Worm (Caenorhabditis elegans): ENCODE data around the gene K06A1.2.
A peak's percentile ranks its signal among the peaks of the same experiment; 100 is the strongest.

The K06A1.2 gene

DNA sequence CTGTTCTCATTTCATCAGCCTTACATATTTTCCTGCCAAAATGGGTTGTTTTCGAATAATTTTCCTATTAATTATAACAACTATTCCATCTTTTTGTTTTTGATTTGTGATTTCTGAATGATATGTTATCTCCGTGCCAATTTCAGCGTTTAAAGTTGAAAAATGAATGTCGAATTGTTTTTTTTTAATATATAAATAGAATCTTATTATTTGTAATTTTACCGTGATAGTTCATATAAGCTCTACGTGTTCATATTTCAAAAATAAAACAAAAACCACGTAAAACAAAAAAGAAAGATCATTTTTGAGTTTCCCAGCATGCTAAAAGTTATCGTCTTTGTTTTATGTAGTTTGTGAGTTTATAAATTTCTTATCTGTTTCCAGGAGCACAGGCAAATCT is at the start of gene K06A1.2:
Gene K06A1.2, plus strand, starts transcription at position 301 of the 400 bp plus-strand sequence.
- no peak for TF ChIP-seq flt-1 (GFP tag; IDR thresholded peaks at IDR 0.05)
- no peak for TF ChIP-seq ref-1 (GFP tag; conservative IDR thresholded peaks at IDR 0.05)
- TF ChIP-seq med-1 (GFP tag; optimal IDR thresholded peaks at IDR 0.05; ENCODE audit: insufficient read depth) = no peak

- TF ChIP-seq ref-1 (GFP tag; conservative IDR thresholded peaks at IDR 0.05) (no peak), klf-2 (GFP tag; conservative IDR thresholded peaks at IDR 0.05) (no peak)
Observed at ce11 chrII:6394037-6394436, 49.8 kb upstream of the K06A1.2 start.

ce11 chrII:6398406-6398805 is 45.4 kb upstream of the K06A1.2 start, which contains the start of gene zig-10:
Gene zig-10 (plus strand): TSS chrII:6398706.
- TF ChIP-seq klf-2 (GFP tag; conservative IDR thresholded peaks at IDR 0.05) (no peak), ztf-29 (GFP tag; IDR thresholded peaks at IDR 0.05) (no peak), flt-1 (GFP tag; IDR thresholded peaks at IDR 0.05) (no peak), ref-1 (GFP tag; conservative IDR thresholded peaks at IDR 0.05) (no peak), med-1 (GFP tag; optimal IDR thresholded peaks at IDR 0.05; ENCODE audit: insufficient read depth) (no peak), T22C8.4 (GFP tag; IDR thresholded peaks at IDR 0.05) (no peak), ztf-23 (GFP tag; IDR thresholded peaks at IDR 0.05) (no peak)

- TF ChIP-seq med-1 (GFP tag; optimal IDR thresholded peaks at IDR 0.05; ENCODE audit: insufficient read depth) (no peak), ztf-23 (GFP tag; IDR thresholded peaks at IDR 0.05) (no peak), flt-1 (GFP tag; IDR thresholded peaks at IDR 0.05) (no peak), cog-1 (tag; optimal IDR thresholded peaks at IDR 0.05) (no peak)
Observed at ce11 chrII:6401649-6402048, 42.2 kb upstream of the K06A1.2 start, which contains the start of gene btb-2. Gene btb-2 (plus strand): TSS chrII:6401949.

ce11 chrII:6403233-6403632 is 40.6 kb upstream of the K06A1.2 start, which contains the start of gene T25D10.1:
Gene T25D10.1 (plus strand): TSS chrII:6403401.
- TF ChIP-seq klf-2 (GFP tag; conservative IDR thresholded peaks at IDR 0.05) (no peak), T22C8.4 (GFP tag; IDR thresholded peaks at IDR 0.05) (no peak), tab-1 (GFP tag; IDR thresholded peaks at IDR 0.05) (no peak), ref-1 (GFP tag; conservative IDR thresholded peaks at IDR 0.05) (no peak), ztf-23 (GFP tag; IDR thresholded peaks at IDR 0.05) (no peak), med-1 (GFP tag; optimal IDR thresholded peaks at IDR 0.05; ENCODE audit: insufficient read depth) (no peak)

- no peak for TF ChIP-seq med-1 (GFP tag; optimal IDR thresholded peaks at IDR 0.05; ENCODE audit: insufficient read depth)
- TF ChIP-seq cog-1 (tag; optimal IDR thresholded peaks at IDR 0.05) = no peak
- TF ChIP-seq flt-1 (GFP tag; IDR thresholded peaks at IDR 0.05) = no peak
- no peak for TF ChIP-seq klf-2 (GFP tag; conservative IDR thresholded peaks at IDR 0.05)
- TF ChIP-seq T22C8.4 (GFP tag; IDR thresholded peaks at IDR 0.05) = no peak
- TF ChIP-seq ref-1 (GFP tag; conservative IDR thresholded peaks at IDR 0.05) = no peak
- TF ChIP-seq tab-1 (GFP tag; IDR thresholded peaks at IDR 0.05) = no peak
- no peak for TF ChIP-seq ztf-23 (GFP tag; IDR thresholded peaks at IDR 0.05)
- TF ChIP-seq ztf-29 (GFP tag; IDR thresholded peaks at IDR 0.05) = no peak
Observed at ce11 chrII:6407279-6407678, 36.5 kb upstream of the K06A1.2 start, which contains the start of gene spp-11. Gene spp-11 (minus strand): TSS chrII:6407379.

- TF ChIP-seq ztf-23 (GFP tag; IDR thresholded peaks at IDR 0.05) = peak; percentile 33; the same call in 1 of the 2 replicates
- 0 out of 2 replicates have a peak, but pooled peaks have one; percentile 47 for TF ChIP-seq ztf-29 (GFP tag; IDR thresholded peaks at IDR 0.05)
- TF ChIP-seq ref-1 (GFP tag; conservative IDR thresholded peaks at IDR 0.05) = no peak
- no peak for TF ChIP-seq med-1 (GFP tag; optimal IDR thresholded peaks at IDR 0.05; ENCODE audit: insufficient read depth)
Observed at ce11 chrII:6409098-6409497, 34.7 kb upstream of the K06A1.2 start.

DNA sequence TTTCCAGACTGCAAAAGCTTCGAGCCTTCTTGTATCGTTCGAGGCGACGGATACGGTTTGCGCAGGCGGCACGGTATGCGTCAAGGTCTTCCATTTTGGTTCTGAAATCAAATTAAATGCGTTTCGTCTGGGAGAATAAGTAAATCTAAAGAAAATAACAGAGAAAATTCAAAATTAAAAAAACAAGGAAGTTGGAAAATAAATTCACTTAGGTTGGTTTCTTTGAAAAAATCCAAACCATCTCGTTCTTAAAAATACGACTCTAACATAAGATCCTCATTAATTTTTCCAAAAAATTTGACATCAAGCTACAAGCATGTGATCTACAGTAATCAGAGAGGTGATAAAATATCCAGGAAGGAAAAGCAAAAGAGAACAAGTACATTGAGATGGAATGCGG is 33.6 kb upstream of the K06A1.2 start, which contains the start of gene T25D10.4:
Gene T25D10.4, minus strand, starts transcription at position 101 of the 400 bp plus-strand sequence.
- TF ChIP-seq cog-1 (tag; optimal IDR thresholded peaks at IDR 0.05) (no peak), tab-1 (GFP tag; IDR thresholded peaks at IDR 0.05) (no peak), med-1 (GFP tag; optimal IDR thresholded peaks at IDR 0.05; ENCODE audit: insufficient read depth) (no peak), ztf-29 (GFP tag; IDR thresholded peaks at IDR 0.05) (no peak), T22C8.4 (GFP tag; IDR thresholded peaks at IDR 0.05) (no peak), klf-2 (GFP tag; conservative IDR thresholded peaks at IDR 0.05) (no peak), ztf-23 (GFP tag; IDR thresholded peaks at IDR 0.05) (no peak), flt-1 (GFP tag; IDR thresholded peaks at IDR 0.05) (no peak), ref-1 (GFP tag; conservative IDR thresholded peaks at IDR 0.05) (no peak)

DNA sequence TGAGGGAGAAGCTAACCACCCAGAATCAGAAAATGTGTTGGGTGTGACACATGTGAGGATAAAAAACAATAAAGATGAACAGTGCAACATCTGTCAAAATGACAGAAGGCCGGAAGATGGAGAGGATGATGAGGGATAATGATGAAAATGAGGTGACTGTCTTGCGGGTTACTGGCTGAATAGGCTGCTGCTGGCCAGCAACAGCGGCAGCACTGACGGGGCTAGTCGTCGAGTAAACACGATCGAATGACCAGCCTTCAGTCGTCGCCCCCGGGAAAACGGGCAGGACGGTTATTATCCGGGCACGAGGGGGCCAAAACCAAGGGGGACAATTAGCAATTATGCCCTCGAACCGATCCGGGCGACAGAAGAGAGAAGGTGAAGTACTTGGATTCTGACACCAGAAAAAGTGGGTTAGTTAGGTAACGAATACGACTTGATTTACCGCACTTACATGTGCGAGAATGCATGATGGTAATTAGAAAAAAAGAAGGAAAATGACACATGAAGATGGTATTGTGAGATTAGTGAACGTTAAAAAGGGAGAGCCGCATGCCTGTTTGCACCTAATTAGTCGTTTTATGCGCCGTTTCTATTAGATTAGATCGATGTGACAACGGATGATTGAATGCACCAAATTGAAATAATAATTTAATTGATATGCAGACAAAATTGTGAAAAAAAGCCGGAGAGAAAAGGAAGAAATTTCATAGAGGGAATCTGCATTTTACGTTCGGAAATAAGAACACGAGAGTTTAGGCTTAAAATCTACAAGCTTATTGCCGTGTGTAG is 32.0 kb upstream of the K06A1.2 start:
- TF ChIP-seq klf-2 (GFP tag; conservative IDR thresholded peaks at IDR 0.05) = no peak
- no peak for TF ChIP-seq ref-1 (GFP tag; conservative IDR thresholded peaks at IDR 0.05)
- no peak for TF ChIP-seq ztf-29 (GFP tag; IDR thresholded peaks at IDR 0.05)
- TF ChIP-seq T22C8.4 (GFP tag; IDR thresholded peaks at IDR 0.05) = no peak
- no peak for TF ChIP-seq ztf-23 (GFP tag; IDR thresholded peaks at IDR 0.05)
- 0 out of 2 replicates have a peak, but pooled peaks have one; percentile 53 for TF ChIP-seq tab-1 (GFP tag; IDR thresholded peaks at IDR 0.05)
- TF ChIP-seq med-1 (GFP tag; optimal IDR thresholded peaks at IDR 0.05; ENCODE audit: insufficient read depth) = no peak
- 0 out of 2 replicates have a peak, but pooled peaks have one; percentile 49 for TF ChIP-seq flt-1 (GFP tag; IDR thresholded peaks at IDR 0.05)
- no peak for TF ChIP-seq cog-1 (tag; optimal IDR thresholded peaks at IDR 0.05)

ce11 chrII:6413788-6414187 is 30.0 kb upstream of the K06A1.2 start:
- TF ChIP-seq ztf-29 (GFP tag; IDR thresholded peaks at IDR 0.05) (no peak), klf-2 (GFP tag; conservative IDR thresholded peaks at IDR 0.05) (no peak), cog-1 (tag; optimal IDR thresholded peaks at IDR 0.05) (no peak), flt-1 (GFP tag; IDR thresholded peaks at IDR 0.05) (no peak), T22C8.4 (GFP tag; IDR thresholded peaks at IDR 0.05) (no peak)
